Worm (Caenorhabditis elegans) whole organism, L1 larva: ENCODE results near the gene lmp-2.

Experiments
- C16A3.4 ChIP-seq: fragments of 150-350 bp; optimal IDR thresholded peaks from 2 replicates; lab custom pipeline; 2014; ENCODE audit warnings: missing biosample characterization, missing genetic modification characterization
- C34B4.2 ChIP-seq: sonication (generic microtip); optimal IDR thresholded peaks from 2 replicates; lab custom pipeline; 2017; ENCODE audit warnings: mild to moderate bottlenecking, missing genetic modification characterization, missing compliant biosample characterization
- F16B12.6 ChIP-seq: fragments of 150-350 bp; optimal IDR thresholded peaks from 2 replicates; lab custom pipeline; 2014; ENCODE audit warnings: missing biosample characterization, missing genetic modification characterization
- Y116A8C.19 ChIP-seq: sonication (generic microtip); optimal IDR thresholded peaks from 2 replicates; lab custom pipeline; 2016; ENCODE audit warnings: missing compliant biosample characterization, missing genetic modification characterization, borderline replicate concordance
- aha-1 ChIP-seq: fragments of 150-350 bp; optimal IDR thresholded peaks from 2 replicates; lab custom pipeline; 2014; ENCODE audit warnings: missing biosample characterization, missing genetic modification characterization
- alr-1 ChIP-seq: fragments of 200-800 bp; sonication (Bioruptor generic); optimal IDR thresholded peaks from 2 replicates; lab custom pipeline; 2018; ENCODE audit warnings: borderline replicate concordance, mild to moderate bottlenecking, missing genetic modification characterization, missing compliant biosample characterization
- aly-2 ChIP-seq: fragments of 150-350 bp; optimal IDR thresholded peaks from 2 replicates; lab custom pipeline; 2014; ENCODE audit warnings: missing biosample characterization, missing genetic modification characterization
- ama-1 ChIP-seq: fragments of 150-350 bp; optimal IDR thresholded peaks from 2 replicates; lab custom pipeline; 2014
- ceh-8 ChIP-seq: fragments of 200-800 bp; sonication (Bioruptor generic); optimal IDR thresholded peaks from 2 replicates; lab custom pipeline; 2018; ENCODE audit warnings: mild to moderate bottlenecking, missing genetic modification characterization, moderate library complexity, missing compliant biosample characterization
- ceh-90 ChIP-seq: sonication (generic microtip); optimal IDR thresholded peaks from 2 replicates; lab custom pipeline; 2016; ENCODE audit warnings: missing genetic modification characterization, missing compliant biosample characterization
- ces-1 ChIP-seq: fragments of 150-350 bp; optimal IDR thresholded peaks from 2 replicates; lab custom pipeline; 2014; ENCODE audit warnings: missing biosample characterization, missing genetic modification reagents, missing genetic modification characterization
- dsc-1 ChIP-seq: sonication (generic microtip); optimal IDR thresholded peaks from 2 replicates; lab custom pipeline; 2016; ENCODE audit warnings: mild to moderate bottlenecking, missing genetic modification characterization, missing compliant biosample characterization
- efl-3 ChIP-seq: fragments of 200-800 bp; sonication (Bioruptor generic); optimal IDR thresholded peaks from 2 replicates; lab custom pipeline; 2018; ENCODE audit warnings: mild to moderate bottlenecking, missing genetic modification characterization, missing compliant biosample characterization
- egl-13 ChIP-seq: sonication (generic microtip); optimal IDR thresholded peaks from 2 replicates; lab custom pipeline; 2016; ENCODE audit warnings: missing genotype, missing genetic modification reagents, missing genetic modification characterization, missing compliant biosample characterization
- egl-27 ChIP-seq, 2 experiments: fragments of 150-350 bp in 1 of 2; sonication (generic microtip); optimal IDR thresholded peaks; 3 replicates each; lab custom pipeline; 2017 to 2018; ENCODE audit warnings: missing biosample characterization in 2 of 2, missing genetic modification characterization in 2 of 2, missing genetic modification reagents in 2 of 2
- elt-2 ChIP-seq: sonication (generic microtip); optimal IDR thresholded peaks from 2 replicates; lab custom pipeline; 2016; ENCODE audit warnings: missing genetic modification characterization, mild to moderate bottlenecking, inconsistent platforms, missing compliant biosample characterization, missing genetic modification reagents
- elt-3 ChIP-seq, 6 experiments: fragments of 150-350 bp in 1 of 6; sonication (generic microtip); optimal IDR thresholded peaks; 2 replicates each; lab custom pipeline; 2017 to 2018; ENCODE audit warnings: missing biosample characterization in 6 of 6, missing genetic modification characterization in 6 of 6, inconsistent platforms in 1 of 6
- ets-5 ChIP-seq: fragments of 200-800 bp; sonication (Bioruptor generic); IDR thresholded peaks from 2 replicates; pipeline ENCODE4 v1.3.6; 2022; ENCODE audit warnings: missing genetic modification characterization, missing compliant biosample characterization
- fkh-10 ChIP-seq: sonication (generic microtip); optimal IDR thresholded peaks from 2 replicates; lab custom pipeline; 2017; ENCODE audit warnings: missing biosample characterization, missing genetic modification reagents, missing genetic modification characterization
- fos-1 ChIP-seq: fragments of 150-350 bp; optimal IDR thresholded peaks from 2 replicates; lab custom pipeline; 2014; ENCODE audit warnings: missing biosample characterization, missing genetic modification characterization
- irx-1 ChIP-seq: sonication (generic microtip); optimal IDR thresholded peaks from 2 replicates; lab custom pipeline; 2016; ENCODE audit warnings: missing genetic modification characterization, missing compliant biosample characterization
- isw-1 ChIP-seq: fragments of 200-800 bp; sonication (Bioruptor generic); IDR thresholded peaks from 2 replicates; pipeline ENCODE4 v1.3.6; 2022; ENCODE audit warnings: missing genetic modification characterization, missing compliant biosample characterization
- lin-15B ChIP-seq: fragments of 150-350 bp; sonication (generic microtip); optimal IDR thresholded peaks from 3 replicates; lab custom pipeline; 2014; ENCODE audit warnings: missing biosample characterization, missing genetic modification characterization
- lin-39 ChIP-seq: fragments of 150-350 bp; optimal IDR thresholded peaks from 2 replicates; lab custom pipeline; 2014; ENCODE audit warnings: missing biosample characterization, missing genetic modification reagents, missing genetic modification characterization
- lir-3 ChIP-seq: sonication (generic microtip); optimal IDR thresholded peaks from 2 replicates; lab custom pipeline; 2016; ENCODE audit warnings: mild to moderate bottlenecking, missing genetic modification characterization, moderate library complexity, missing compliant biosample characterization; ENCODE audit not compliant: poor library complexity
- lsy-2 ChIP-seq, 2 experiments: fragments of 150-350 bp; optimal IDR thresholded peaks; 2 replicates each; lab custom pipeline; 2014; ENCODE audit warnings: missing biosample characterization in 2 of 2, missing genetic modification characterization in 2 of 2
- mab-9 ChIP-seq: fragments of 200-800 bp; sonication (Bioruptor generic); IDR thresholded peaks from 2 replicates; pipeline ENCODE4 v1.3.6; 2022; ENCODE audit warnings: missing genetic modification reagents, missing genetic modification characterization, missing compliant biosample characterization
- mef-2 ChIP-seq: fragments of 150-350 bp; optimal IDR thresholded peaks from 2 replicates; lab custom pipeline; 2014; ENCODE audit warnings: missing biosample characterization, missing genetic modification characterization
- nhr-11 ChIP-seq: fragments of 150-350 bp; optimal IDR thresholded peaks from 2 replicates; lab custom pipeline; 2014; ENCODE audit warnings: missing biosample characterization, missing genetic modification characterization
- nhr-237 ChIP-seq: fragments of 150-350 bp; optimal IDR thresholded peaks from 2 replicates; lab custom pipeline; 2014; ENCODE audit warnings: missing biosample characterization, missing genetic modification characterization
- nhr-28 ChIP-seq: fragments of 150-350 bp; optimal IDR thresholded peaks from 2 replicates; lab custom pipeline; 2014; ENCODE audit warnings: missing biosample characterization, missing genetic modification characterization
- nhr-47 ChIP-seq: sonication (generic microtip); optimal IDR thresholded peaks from 2 replicates; lab custom pipeline; 2016; ENCODE audit warnings: mild to moderate bottlenecking, missing genetic modification characterization, moderate library complexity, missing compliant biosample characterization
- nhr-76 ChIP-seq: sonication (generic microtip); optimal IDR thresholded peaks from 2 replicates; lab custom pipeline; 2017; ENCODE audit warnings: missing biosample characterization, missing genetic modification characterization
- nhr-77 ChIP-seq: fragments of 150-350 bp; optimal IDR thresholded peaks from 2 replicates; lab custom pipeline; 2014; ENCODE audit warnings: missing biosample characterization, missing genetic modification characterization
- nhr-85 ChIP-seq: sonication (generic microtip); peaks from one replicate; lab custom pipeline; 2016; ENCODE audit warnings: missing genetic modification characterization, inconsistent platforms, missing compliant biosample characterization
- nhr-90 ChIP-seq: sonication (generic microtip); optimal IDR thresholded peaks from 2 replicates; lab custom pipeline; 2016; ENCODE audit warnings: mild to moderate bottlenecking, missing genetic modification characterization, missing compliant biosample characterization; ENCODE audit not compliant: poor library complexity
- pax-3 ChIP-seq: fragments of 200-800 bp; sonication (Bioruptor generic); optimal IDR thresholded peaks from 2 replicates; lab custom pipeline; 2018; ENCODE audit warnings: mild to moderate bottlenecking, missing genetic modification characterization, moderate library complexity, missing compliant biosample characterization
- pqm-1 ChIP-seq: sonication (generic microtip); optimal IDR thresholded peaks from 3 replicates; lab custom pipeline; 2017; ENCODE audit warnings: missing biosample characterization, missing genetic modification characterization
- rnt-1 ChIP-seq: sonication (generic microtip); optimal IDR thresholded peaks from 2 replicates; lab custom pipeline; 2016; ENCODE audit warnings: mild to moderate bottlenecking, missing genetic modification characterization, moderate library complexity, missing compliant biosample characterization
- skn-1 ChIP-seq: fragments of 150-350 bp; optimal IDR thresholded peaks from 2 replicates; lab custom pipeline; 2014; ENCODE audit warnings: missing biosample characterization, missing genetic modification characterization
- snpc-4 ChIP-seq: fragments of 150-350 bp; optimal IDR thresholded peaks from 2 replicates; lab custom pipeline; 2014; ENCODE audit warnings: missing biosample characterization, missing genetic modification characterization
- sup-37 ChIP-seq: fragments of 200-800 bp; sonication (Bioruptor generic); optimal IDR thresholded peaks from 2 replicates; lab custom pipeline; 2018; ENCODE audit warnings: mild to moderate bottlenecking, missing genetic modification characterization, missing compliant biosample characterization
- swsn-7 ChIP-seq: sonication (generic microtip); optimal IDR thresholded peaks from 2 replicates; lab custom pipeline; 2016; ENCODE audit warnings: missing genetic modification characterization, missing compliant biosample characterization
- unc-130 ChIP-seq: fragments of 150-350 bp; optimal IDR thresholded peaks from 2 replicates; lab custom pipeline; 2017; ENCODE audit warnings: missing biosample characterization, missing genetic modification characterization, inconsistent platforms
- unc-30 ChIP-seq: sonication (generic microtip); optimal IDR thresholded peaks from 2 replicates; lab custom pipeline; 2017; ENCODE audit warnings: missing biosample characterization, missing genetic modification characterization
- unc-62 ChIP-seq: fragments of 150-350 bp; optimal IDR thresholded peaks from 2 replicates; lab custom pipeline; 2014; ENCODE audit warnings: missing biosample characterization, missing genetic modification reagents, missing genetic modification characterization
- unc-98 ChIP-seq: fragments of 200-800 bp; sonication (Bioruptor generic); IDR thresholded peaks from 2 replicates; pipeline ENCODE4 v1.3.6; 2022; ENCODE audit warnings: missing genetic modification characterization, missing compliant biosample characterization
- vab-15 ChIP-seq: sonication (generic microtip); optimal IDR thresholded peaks from 2 replicates; lab custom pipeline; 2017; ENCODE audit warnings: missing genotype, mild to moderate bottlenecking, missing genetic modification characterization, missing compliant biosample characterization
- zip-4 ChIP-seq: fragments of 200-800 bp; sonication (Bioruptor generic); optimal IDR thresholded peaks from 2 replicates; lab custom pipeline; 2018; ENCODE audit warnings: mild to moderate bottlenecking, missing genetic modification characterization, moderate library complexity, missing compliant biosample characterization
- ztf-4 ChIP-seq: fragments of 150-350 bp; optimal IDR thresholded peaks from 2 replicates; lab custom pipeline; 2014; ENCODE audit warnings: missing biosample characterization, missing genetic modification characterization

lmp-2 gene

DNA sequence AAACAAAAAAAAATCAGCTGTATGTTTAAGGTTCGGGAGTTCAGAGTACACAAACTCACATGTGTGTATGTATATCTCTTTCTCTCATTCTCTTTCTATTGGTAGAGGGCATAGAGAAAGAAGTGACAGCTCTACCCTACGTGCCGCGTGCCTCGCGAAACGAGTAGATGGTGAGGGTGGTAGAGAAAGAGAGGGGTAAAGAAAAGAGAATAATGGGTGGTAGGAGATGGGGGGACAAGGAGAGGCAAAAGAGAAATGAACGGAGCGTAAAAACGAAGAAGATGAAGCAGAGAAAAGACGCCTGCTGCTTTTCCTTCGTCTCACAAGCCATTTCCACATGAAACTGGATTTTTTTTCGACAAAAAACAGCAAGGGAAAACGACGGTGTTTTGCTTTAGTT is 32.3 kb upstream of the lmp-2 start (continued):
- TF ChIP-seq nhr-90 (tag; lab: Kevin White, UChicago) (peak; percentile 80), F16B12.6 (peak; percentile 27), Y116A8C.19 (no peak), alr-1 (tag; lab: Kevin White, UChicago) (no peak), nhr-76 (tag; lab: Kevin White, UChicago) (no peak), lin-39 (peak; percentile 39), egl-13 (tag; lab: Kevin White, UChicago) (peak; percentile 82), dsc-1 (tag; lab: Kevin White, UChicago) (peak; percentile 91), zip-4 (peak; percentile 19), lir-3 (tag; lab: Kevin White, UChicago) (peak; percentile 70), efl-3 (GFP tag; lab: Kevin White, UChicago) (no peak), lin-15B (no peak), ztf-4 (tag; lab: Kevin White, UChicago) (peak; percentile 92), nhr-11 (tag; lab: Kevin White, UChicago) (peak; percentile 86), fos-1 (tag; lab: Kevin White, UChicago) (peak; percentile 88), isw-1 (GFP tag; lab: Robert Waterston, UW) (peak; percentile 68; the same call in 1 of the 2 replicates), pqm-1 (tag; lab: Kevin White, UChicago) (no peak), unc-98 (GFP tag; lab: Robert Waterston, UW) (no peak), ets-5 (GFP tag; lab: Robert Waterston, UW) (no peak), ceh-8 (GFP tag; lab: Kevin White, UChicago) (peak; percentile 69), mab-9 (peak; percentile 66), nhr-28 (tag; lab: Kevin White, UChicago) (peak; percentile 41), aha-1 (tag; lab: Kevin White, UChicago) (peak; percentile 43), nhr-237 (tag; lab: Kevin White, UChicago) (peak; percentile 83), swsn-7 (peak; percentile 93), nhr-47 (tag; lab: Kevin White, UChicago) (peak; percentile 90), vab-15 (peak; percentile 56), snpc-4 (tag; lab: Kevin White, UChicago) (peak; percentile 49), fkh-10 (GFP tag; lab: Kevin White, UChicago) (peak; percentile 77), irx-1 (tag; lab: Kevin White, UChicago) (peak; percentile 85), nhr-85 (peak; percentile 96), egl-27 (tag; optimal IDR thresholded peaks at IDR 0.05; lab: Kevin White, UChicago) (peak; percentile 80 to 92), C34B4.2 (tag; lab: Kevin White, UChicago) (no peak), elt-3 (tag; optimal IDR thresholded peaks at IDR 0.05; lab: Kevin White, UChicago) (peak in 2 of 6 experiments; percentile 56 to 84), skn-1 (peak; percentile 98), aly-2 (peak; percentile 27), ces-1 (GFP tag; lab: Kevin White, UChicago) (no peak), sup-37 (GFP tag; lab: Kevin White, UChicago) (no peak)
- TF ChIP-seq, all 84 proteins: peak for 60

DNA sequence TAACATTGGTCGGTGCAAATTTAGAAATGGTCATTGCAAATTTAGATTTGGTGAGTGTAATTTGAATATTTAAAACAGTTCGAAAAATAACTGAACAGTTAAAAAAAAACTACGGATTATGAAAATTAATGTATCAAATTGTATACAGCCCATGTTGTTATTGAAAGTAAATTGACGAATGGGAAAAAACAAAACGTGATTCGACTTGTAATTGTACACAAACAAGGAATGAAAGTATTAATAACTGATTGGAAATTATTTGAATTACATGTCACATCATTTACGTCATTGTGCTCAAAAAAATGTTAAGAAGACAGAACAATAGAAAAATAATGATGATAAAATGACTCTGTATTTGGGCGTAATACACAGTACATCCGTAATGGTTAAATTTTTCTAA is 31.1 kb upstream of the lmp-2 start:
- TF ChIP-seq lin-39 (peak; percentile 16), nhr-28 (tag; lab: Kevin White, UChicago) (no peak), nhr-85 (peak; percentile 16)

DNA sequence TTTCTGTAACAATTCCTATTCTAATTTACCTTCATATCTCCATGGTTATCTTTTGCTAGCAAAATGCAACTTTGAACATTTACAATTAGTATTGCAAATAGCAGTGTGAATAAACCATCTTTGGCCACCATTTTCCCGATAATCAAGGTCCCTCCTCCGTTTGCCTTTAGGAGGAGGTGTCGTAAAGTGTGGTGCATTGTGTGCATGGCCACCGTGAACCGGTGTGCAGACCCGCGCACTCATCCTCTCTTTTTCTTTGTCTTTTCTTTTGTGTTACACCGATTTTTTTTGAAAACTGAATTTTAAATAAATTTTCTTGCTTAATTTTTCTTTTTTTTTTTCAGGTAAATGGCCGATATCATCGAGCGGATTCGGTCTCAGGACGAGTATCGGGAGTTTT is 28.6 kb upstream of the lmp-2 start, which contains the start of the genes pigx-1 and rme-6:
TSS of gene pigx-1 (minus strand) at position 206 of the 400 bp plus-strand sequence.
TSS of gene rme-6 (plus strand) at position 345 of the 400 bp plus-strand sequence.
- no peak for TF ChIP-seq alr-1 (tag; lab: Kevin White, UChicago)
- no peak for TF ChIP-seq pax-3
- peak in 1 of 2 experiments; percentile 39 for TF ChIP-seq lsy-2 (tag; optimal IDR thresholded peaks at IDR 0.05; lab: Kevin White, UChicago)
- TF ChIP-seq C34B4.2 (tag; lab: Kevin White, UChicago) = no peak
- TF ChIP-seq ceh-90 (tag; lab: Kevin White, UChicago) = no peak
- TF ChIP-seq pqm-1 (tag; lab: Kevin White, UChicago) = no peak
- TF ChIP-seq unc-130 = no peak
- TF ChIP-seq rnt-1 (tag; lab: Kevin White, UChicago) = peak; percentile 3
- no peak for TF ChIP-seq nhr-77
- TF ChIP-seq nhr-47 (tag; lab: Kevin White, UChicago) = peak; percentile 36
- no peak for TF ChIP-seq mef-2 (tag; lab: Kevin White, UChicago)
- no peak for TF ChIP-seq zip-4
- TF ChIP-seq nhr-237 (tag; lab: Kevin White, UChicago) = no peak
- no peak for TF ChIP-seq unc-62
- no peak for TF ChIP-seq efl-3 (GFP tag; lab: Kevin White, UChicago)
- TF ChIP-seq aly-2 = no peak
- TF ChIP-seq nhr-85 = no peak
- TF ChIP-seq C16A3.4 (tag; lab: Kevin White, UChicago) = no peak
- no peak for TF ChIP-seq unc-30 (tag; lab: Kevin White, UChicago)
- no peak for TF ChIP-seq elt-2 (tag; lab: Kevin White, UChicago)
- no peak for TF ChIP-seq vab-15
- TF ChIP-seq ama-1 (lab: Kevin White, UChicago) = no peak
- TF ChIP-seq ces-1 (GFP tag; lab: Kevin White, UChicago) = no peak
